Worm (Caenorhabditis elegans): Measurements from ENCODE around the gene C31B8.1.

Gene C31B8.1

ce11 chrV:2903227-2903626 is 28.1 kb upstream of the C31B8.1 start, which contains the start of gene C31B8.7:
Gene C31B8.7, minus strand, starts transcription at chrV:2903327.
- TF ChIP-seq ztf-23 (GFP tag; IDR thresholded peaks at IDR 0.05) (no peak), ztf-29 (GFP tag; IDR thresholded peaks at IDR 0.05) (no peak), ref-1 (GFP tag; conservative IDR thresholded peaks at IDR 0.05) (no peak), tab-1 (GFP tag; IDR thresholded peaks at IDR 0.05) (no peak), cog-1 (tag; optimal IDR thresholded peaks at IDR 0.05) (no peak), flt-1 (GFP tag; IDR thresholded peaks at IDR 0.05) (no peak), klf-2 (GFP tag; conservative IDR thresholded peaks at IDR 0.05) (no peak), med-1 (GFP tag; optimal IDR thresholded peaks at IDR 0.05; ENCODE audit: insufficient read depth) (no peak), T22C8.4 (GFP tag; IDR thresholded peaks at IDR 0.05) (no peak)

DNA sequence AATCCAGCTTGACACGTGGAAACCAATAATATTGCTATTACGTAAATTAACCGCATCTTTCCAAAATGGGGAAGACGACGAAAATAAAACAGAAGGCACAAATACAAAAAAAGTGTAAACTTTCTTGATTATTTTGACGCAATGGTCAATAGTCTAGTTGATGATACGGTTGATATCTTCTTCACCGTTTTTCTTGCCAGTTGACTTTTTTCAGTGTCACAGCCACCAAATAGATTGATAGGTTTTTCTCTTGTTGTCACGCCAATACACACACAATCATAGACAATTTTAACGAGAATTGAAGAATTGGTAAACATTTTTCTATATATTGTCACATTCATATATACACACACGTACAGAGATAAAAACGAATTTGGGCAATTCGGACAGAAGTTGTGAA is 21.8 kb upstream of the C31B8.1 start, which contains the start of gene zmp-3:
Gene zmp-3 (minus strand): TSS at position 101 of the 400 bp plus-strand sequence.
- TF ChIP-seq tab-1 (GFP tag; IDR thresholded peaks at IDR 0.05) (no peak), ztf-23 (GFP tag; IDR thresholded peaks at IDR 0.05) (no peak), flt-1 (GFP tag; IDR thresholded peaks at IDR 0.05) (no peak), cog-1 (tag; optimal IDR thresholded peaks at IDR 0.05) (no peak), T22C8.4 (GFP tag; IDR thresholded peaks at IDR 0.05) (no peak), med-1 (GFP tag; optimal IDR thresholded peaks at IDR 0.05; ENCODE audit: insufficient read depth) (no peak), ztf-29 (GFP tag; IDR thresholded peaks at IDR 0.05) (no peak), ref-1 (GFP tag; conservative IDR thresholded peaks at IDR 0.05) (no peak), klf-2 (GFP tag; conservative IDR thresholded peaks at IDR 0.05) (no peak)

- TF ChIP-seq ztf-23 (GFP tag; IDR thresholded peaks at IDR 0.05) = no peak
- no peak for TF ChIP-seq T22C8.4 (GFP tag; IDR thresholded peaks at IDR 0.05)
- no peak for TF ChIP-seq ref-1 (GFP tag; conservative IDR thresholded peaks at IDR 0.05)
- TF ChIP-seq med-1 (GFP tag; optimal IDR thresholded peaks at IDR 0.05; ENCODE audit: insufficient read depth) = no peak
- no peak for TF ChIP-seq klf-2 (GFP tag; conservative IDR thresholded peaks at IDR 0.05)
- no peak for TF ChIP-seq tab-1 (GFP tag; IDR thresholded peaks at IDR 0.05)
Measured at ce11 chrV:2912901-2913300, 18.5 kb upstream of the C31B8.1 start, which contains the start of gene C31B8.9. Gene C31B8.9, minus strand, starts transcription at chrV:2913001.

DNA sequence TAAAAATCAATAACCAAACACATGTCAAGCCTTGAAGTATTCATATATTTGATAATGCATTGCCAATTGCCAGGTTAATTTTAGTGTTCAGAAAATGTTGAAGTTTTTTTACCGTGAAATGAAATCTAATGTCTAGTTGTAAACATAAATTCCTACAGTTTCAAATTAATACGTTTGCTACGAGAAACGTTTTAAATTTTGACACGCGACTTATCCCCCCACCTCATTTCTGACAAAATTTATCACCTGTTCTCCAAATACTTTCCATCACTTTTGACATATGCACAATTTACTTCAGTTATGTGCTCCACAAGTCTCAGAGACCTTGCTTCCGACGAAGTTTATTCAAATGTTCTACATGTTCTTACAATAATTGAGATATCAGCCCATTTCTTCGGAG is 17.4 kb upstream of the C31B8.1 start, which contains the start of gene srh-146:
Gene srh-146 (plus strand): TSS at position 301 of the 400 bp plus-strand sequence.
- no peak for TF ChIP-seq cog-1 (tag; optimal IDR thresholded peaks at IDR 0.05)
- TF ChIP-seq ztf-29 (GFP tag; IDR thresholded peaks at IDR 0.05) = no peak
- no peak for TF ChIP-seq flt-1 (GFP tag; IDR thresholded peaks at IDR 0.05)
- no peak for TF ChIP-seq tab-1 (GFP tag; IDR thresholded peaks at IDR 0.05)
- TF ChIP-seq ztf-23 (GFP tag; IDR thresholded peaks at IDR 0.05) = no peak
- no peak for TF ChIP-seq klf-2 (GFP tag; conservative IDR thresholded peaks at IDR 0.05)
- no peak for TF ChIP-seq med-1 (GFP tag; optimal IDR thresholded peaks at IDR 0.05; ENCODE audit: insufficient read depth)
- no peak for TF ChIP-seq ref-1 (GFP tag; conservative IDR thresholded peaks at IDR 0.05)
- no peak for TF ChIP-seq T22C8.4 (GFP tag; IDR thresholded peaks at IDR 0.05)

DNA sequence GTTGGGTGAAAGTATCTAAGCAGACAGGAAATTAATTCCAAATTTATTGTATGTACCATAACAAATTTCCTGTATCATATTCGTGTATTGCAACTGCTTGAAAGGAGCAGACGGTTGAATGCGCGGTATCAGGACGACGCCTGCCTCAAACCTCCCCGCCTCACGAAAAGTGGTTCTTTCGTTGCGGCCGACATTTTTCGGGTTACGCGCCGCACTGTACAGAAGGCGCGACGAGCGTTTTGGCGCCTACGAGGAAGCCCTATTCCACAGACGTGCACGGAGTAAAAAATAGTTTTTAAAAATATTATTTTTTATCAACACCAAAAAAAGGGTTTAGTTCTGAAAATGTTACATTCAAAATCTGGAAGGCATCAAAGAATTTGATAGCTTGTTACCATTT is 11.2 kb upstream of the C31B8.1 start:
- TF ChIP-seq ztf-29 (GFP tag; IDR thresholded peaks at IDR 0.05) (no peak), flt-1 (GFP tag; IDR thresholded peaks at IDR 0.05) (no peak), ref-1 (GFP tag; conservative IDR thresholded peaks at IDR 0.05) (no peak), T22C8.4 (GFP tag; IDR thresholded peaks at IDR 0.05) (no peak), cog-1 (tag; optimal IDR thresholded peaks at IDR 0.05) (no peak), med-1 (GFP tag; optimal IDR thresholded peaks at IDR 0.05; ENCODE audit: insufficient read depth) (no peak), tab-1 (GFP tag; IDR thresholded peaks at IDR 0.05) (no peak), klf-2 (GFP tag; conservative IDR thresholded peaks at IDR 0.05) (no peak), ztf-23 (GFP tag; IDR thresholded peaks at IDR 0.05) (no peak)

DNA sequence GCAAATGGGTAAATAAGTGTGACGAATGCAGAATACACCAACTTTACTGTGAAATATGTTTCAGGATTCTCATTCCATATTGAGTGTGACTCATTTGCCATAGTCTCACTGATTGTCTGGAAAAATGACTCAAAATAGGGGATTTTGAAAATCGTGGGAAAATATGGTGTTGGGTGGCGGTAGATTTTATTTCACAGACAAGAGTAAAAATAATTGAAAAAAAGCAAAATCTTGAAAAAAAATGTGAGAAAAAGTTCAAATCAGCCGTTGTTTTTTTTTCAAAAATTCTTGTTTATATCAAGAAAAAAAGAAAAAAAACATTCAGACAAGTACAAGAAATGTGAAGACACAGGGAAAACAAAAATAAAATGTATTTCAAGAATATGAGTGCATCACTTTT is 8.8 kb upstream of the C31B8.1 start, which contains the start of gene srh-38:
Gene srh-38 (minus strand): TSS at position 101 of the 400 bp plus-strand sequence.
- no peak for TF ChIP-seq tab-1 (GFP tag; IDR thresholded peaks at IDR 0.05)
- TF ChIP-seq cog-1 (tag; optimal IDR thresholded peaks at IDR 0.05) = no peak
- no peak for TF ChIP-seq ztf-29 (GFP tag; IDR thresholded peaks at IDR 0.05)
- no peak for TF ChIP-seq ztf-23 (GFP tag; IDR thresholded peaks at IDR 0.05)

- TF ChIP-seq ztf-23 (GFP tag; IDR thresholded peaks at IDR 0.05) (no peak), T22C8.4 (GFP tag; IDR thresholded peaks at IDR 0.05) (no peak), ztf-29 (GFP tag; IDR thresholded peaks at IDR 0.05) (no peak), med-1 (GFP tag; optimal IDR thresholded peaks at IDR 0.05; ENCODE audit: insufficient read depth) (no peak), tab-1 (GFP tag; IDR thresholded peaks at IDR 0.05) (no peak), klf-2 (GFP tag; conservative IDR thresholded peaks at IDR 0.05) (no peak), ref-1 (GFP tag; conservative IDR thresholded peaks at IDR 0.05) (no peak), flt-1 (GFP tag; IDR thresholded peaks at IDR 0.05) (no peak), cog-1 (tag; optimal IDR thresholded peaks at IDR 0.05) (no peak)
Measured at ce11 chrV:2927553-2927952, 3.8 kb upstream of the C31B8.1 start, which contains the start of gene C31B8.12. Gene C31B8.12, minus strand, starts transcription at chrV:2927653.

ce11 chrV:2929753-2930152 is 1.6 kb upstream of the C31B8.1 start, which contains the start of gene C31B8.16:
Gene C31B8.16, plus strand, starts transcription at chrV:2930053.
- no peak for TF ChIP-seq ztf-23 (GFP tag; IDR thresholded peaks at IDR 0.05)
- TF ChIP-seq ztf-29 (GFP tag; IDR thresholded peaks at IDR 0.05) = no peak
- TF ChIP-seq flt-1 (GFP tag; IDR thresholded peaks at IDR 0.05) = no peak
- no peak for TF ChIP-seq tab-1 (GFP tag; IDR thresholded peaks at IDR 0.05)
- no peak for TF ChIP-seq ref-1 (GFP tag; conservative IDR thresholded peaks at IDR 0.05)
- no peak for TF ChIP-seq T22C8.4 (GFP tag; IDR thresholded peaks at IDR 0.05)
- TF ChIP-seq klf-2 (GFP tag; conservative IDR thresholded peaks at IDR 0.05) = no peak
- TF ChIP-seq cog-1 (tag; optimal IDR thresholded peaks at IDR 0.05) = no peak
- no peak for TF ChIP-seq med-1 (GFP tag; optimal IDR thresholded peaks at IDR 0.05; ENCODE audit: insufficient read depth)

DNA sequence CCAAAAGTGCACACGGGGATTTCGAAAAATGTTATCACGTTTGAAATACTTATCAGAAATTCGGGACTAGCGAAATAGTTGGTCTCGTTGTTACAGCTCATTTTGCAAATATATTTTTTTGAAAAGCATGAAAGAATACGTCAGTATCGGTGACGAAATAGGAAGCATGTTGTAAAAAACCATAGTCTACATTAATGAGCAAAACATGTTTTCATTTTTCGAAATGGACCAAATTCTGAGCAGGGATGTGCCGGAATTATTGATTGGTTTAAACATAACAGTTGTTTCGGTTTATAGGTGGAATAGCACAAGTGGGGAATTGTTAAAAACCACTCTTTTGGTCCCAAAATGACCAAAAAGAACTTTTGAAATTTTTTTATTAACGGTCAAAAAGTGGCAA is 2.7 kb downstream of the C31B8.1 start, which contains the start of gene srh-247:
Gene srh-247 (minus strand): TSS at position 101 of the 400 bp plus-strand sequence.
- TF ChIP-seq ztf-29 (GFP tag; IDR thresholded peaks at IDR 0.05) = no peak
- no peak for TF ChIP-seq ztf-23 (GFP tag; IDR thresholded peaks at IDR 0.05)
- TF ChIP-seq cog-1 (tag; optimal IDR thresholded peaks at IDR 0.05) = no peak
- TF ChIP-seq ref-1 (GFP tag; conservative IDR thresholded peaks at IDR 0.05) = no peak
- TF ChIP-seq klf-2 (GFP tag; conservative IDR thresholded peaks at IDR 0.05) = no peak
- TF ChIP-seq T22C8.4 (GFP tag; IDR thresholded peaks at IDR 0.05) = no peak
- no peak for TF ChIP-seq tab-1 (GFP tag; IDR thresholded peaks at IDR 0.05)
- no peak for TF ChIP-seq med-1 (GFP tag; optimal IDR thresholded peaks at IDR 0.05; ENCODE audit: insufficient read depth)
- no peak for TF ChIP-seq flt-1 (GFP tag; IDR thresholded peaks at IDR 0.05)
